Worm (Caenorhabditis elegans): ENCODE data around the gene pas-7.

ce11 chrII:10065472-10065871 is 34.2 kb downstream of the pas-7 start:
- TF ChIP-seq bed-1 (GFP tag; IDR thresholded peaks at IDR 0.05), result no peak
- TF ChIP-seq T07F8.4 (tag; optimal IDR thresholded peaks at IDR 0.05), result no peak
- TF ChIP-seq F23B12.7 (tag; optimal IDR thresholded peaks at IDR 0.05; ENCODE audit: insufficient read depth), result no peak
- TF ChIP-seq lin-26 (GFP tag; IDR thresholded peaks at IDR 0.05), result no peak
- no peak for TF ChIP-seq bed-2 (GFP tag; IDR thresholded peaks at IDR 0.05)
- TF ChIP-seq F39B2.1 (GFP tag; IDR thresholded peaks at IDR 0.05), result no peak
- TF ChIP-seq efl-1 (GFP tag; optimal IDR thresholded peaks at IDR 0.05), result peak; percentile 30
- no peak; the same call in 1 of the 2 replicates for TF ChIP-seq madf-6 (GFP tag; IDR thresholded peaks at IDR 0.05)

Data from whole organism, young adult.